Fruit fly (Drosophila melanogaster) whole organism: ENCODE results near the gene to.

Experiments used
- CG8478 ChIP-seq: fragments of >200 bp; optimal IDR thresholded peaks from 2 replicates; lab custom pipeline; 2018; ENCODE audit warnings: inconsistent platforms
- Dll ChIP-seq: fragments of >200 bp; optimal IDR thresholded peaks from 2 replicates; lab custom pipeline; 2017
- EcR ChIP-seq, 2 experiments: fragments of >200 bp; optimal IDR thresholded peaks; 2 replicates each; lab custom pipeline; 2017; ENCODE audit warnings: missing biosample characterization in 2 of 2, missing genetic modification characterization in 2 of 2, missing genetic modification reagents in 2 of 2
- pan ChIP-seq: fragments of >200 bp; optimal IDR thresholded peaks from 2 replicates; lab custom pipeline; 2017
- psq ChIP-seq: fragments of >200 bp; optimal IDR thresholded peaks from 2 replicates; lab custom pipeline; 2017
- usp ChIP-seq: fragments of >200 bp; optimal IDR thresholded peaks from 2 replicates; lab custom pipeline; 2017; ENCODE audit warnings: missing biosample characterization, missing genetic modification characterization, mixed read lengths

to gene

DNA sequence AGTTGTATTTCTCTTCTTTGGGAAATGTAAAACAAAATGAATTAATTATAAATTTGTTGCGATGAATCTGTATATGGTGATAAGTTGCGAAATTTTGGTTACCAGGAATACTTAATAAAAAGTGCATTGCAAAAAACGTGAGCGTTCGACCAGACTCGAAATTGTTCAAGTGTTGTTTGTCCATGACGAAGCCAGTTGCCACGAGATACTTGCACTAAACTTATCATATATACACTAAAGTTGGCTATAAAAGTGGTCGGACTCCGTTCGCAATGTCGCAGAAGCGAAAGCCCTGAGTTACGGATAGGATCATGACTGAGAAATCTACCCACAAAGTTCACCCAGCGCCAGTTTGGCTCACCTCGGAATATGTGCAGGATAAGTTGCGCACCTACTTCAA is 33.6 kb downstream of the to start, which contains the start of gene CG11878:
TSS of gene CG11878 (plus strand) at position 301 of the 400 bp plus-strand sequence.
- TF ChIP-seq EcR (GFP tag; optimal IDR thresholded peaks at IDR 0.05; lab: Kevin White, UChicago) (no peak), psq (lab: Kevin White, UChicago) (no peak), Dll (lab: Kevin White, UChicago) (no peak), pan (lab: Kevin White, UChicago) (no peak), CG8478 (lab: Kevin White, UChicago) (no peak), usp (GFP tag; lab: Kevin White, UChicago) (no peak)

DNA sequence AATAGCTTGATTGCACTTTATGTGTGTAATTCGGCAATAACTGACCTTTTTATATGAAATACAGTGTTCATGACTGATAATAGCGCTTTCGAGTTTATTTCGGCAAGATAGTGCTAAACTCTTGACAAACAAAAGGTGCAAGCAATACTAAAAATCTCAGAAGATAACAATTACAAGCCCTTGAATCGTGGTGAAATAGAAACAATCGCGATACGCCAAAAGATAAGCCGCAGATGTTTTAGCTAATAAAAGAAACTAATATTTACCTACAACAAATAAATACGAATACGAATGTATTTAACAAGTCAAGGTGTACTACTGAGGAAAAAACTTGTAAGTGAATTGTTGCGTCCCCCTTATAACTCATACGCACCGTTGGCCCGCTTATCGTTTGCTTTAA is 35.3 kb downstream of the to start:
- TF ChIP-seq CG8478 (lab: Kevin White, UChicago), result no peak
- no peak for TF ChIP-seq usp (GFP tag; lab: Kevin White, UChicago)
- no peak for TF ChIP-seq pan (lab: Kevin White, UChicago)
- no peak for TF ChIP-seq EcR (GFP tag; optimal IDR thresholded peaks at IDR 0.05; lab: Kevin White, UChicago)
- TF ChIP-seq Dll (lab: Kevin White, UChicago), result no peak
- no peak for TF ChIP-seq psq (lab: Kevin White, UChicago)

DNA sequence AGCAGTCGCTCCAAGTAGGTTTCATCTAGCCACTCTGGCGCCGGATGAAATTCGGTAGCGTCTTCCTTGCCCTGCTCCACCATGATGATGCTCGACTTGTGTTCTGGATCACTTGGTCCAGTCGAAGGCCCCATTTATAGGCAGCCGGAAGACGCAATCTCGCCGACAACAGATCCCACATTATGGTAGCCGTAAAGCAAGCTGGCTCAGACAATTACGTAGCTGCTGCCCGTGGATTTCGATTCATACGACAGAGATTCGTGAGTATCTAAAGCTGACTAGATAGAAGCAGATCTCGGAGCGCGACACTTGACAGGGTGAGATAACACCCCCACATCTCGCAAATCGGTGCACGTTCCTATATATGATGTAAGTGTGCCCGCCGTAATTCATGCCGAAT is 37.1 kb downstream of the to start, which contains the start of gene CG10513:
TSS of gene CG10513 (minus strand) at position 101 of the 400 bp plus-strand sequence.
- TF ChIP-seq pan (lab: Kevin White, UChicago) (no peak), CG8478 (lab: Kevin White, UChicago) (no peak), usp (GFP tag; lab: Kevin White, UChicago) (no peak), Dll (lab: Kevin White, UChicago) (no peak), psq (lab: Kevin White, UChicago) (no peak), EcR (GFP tag; optimal IDR thresholded peaks at IDR 0.05; lab: Kevin White, UChicago) (no peak)

DNA sequence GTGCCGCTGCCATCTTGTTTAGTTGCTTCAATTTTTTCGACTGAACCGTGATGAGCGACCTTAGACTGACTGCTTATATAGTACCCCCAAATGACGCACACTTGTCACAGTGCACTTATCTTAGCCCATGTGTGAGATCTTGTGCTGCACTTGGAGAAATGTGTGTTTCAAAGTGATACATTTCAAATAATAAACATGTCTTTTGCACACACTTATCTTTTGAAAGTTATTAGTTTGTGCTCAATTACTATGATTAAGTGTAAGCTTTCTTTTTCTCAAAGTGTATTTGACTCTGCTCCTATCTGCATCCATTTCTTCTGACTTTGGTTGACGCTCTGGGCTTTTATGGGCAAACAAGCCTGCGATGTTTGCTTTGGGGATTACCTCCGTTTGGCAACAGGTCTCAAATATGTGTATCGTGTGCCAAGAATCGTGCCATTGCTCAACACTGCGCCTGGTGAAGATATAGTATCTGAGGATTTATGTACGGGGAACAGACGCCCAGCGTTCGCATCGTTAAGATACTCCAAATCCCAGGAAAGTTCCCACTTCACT is 39.9 kb downstream of the to start, which contains the start of gene CG10514:
TSS of gene CG10514 (minus strand) at position 51 of the 555 bp plus-strand sequence.
- no peak for TF ChIP-seq EcR (GFP tag; optimal IDR thresholded peaks at IDR 0.05; lab: Kevin White, UChicago)
- TF ChIP-seq usp (GFP tag; lab: Kevin White, UChicago), result no peak
- TF ChIP-seq Dll (lab: Kevin White, UChicago), result no peak
- TF ChIP-seq pan (lab: Kevin White, UChicago), result no peak
- no peak for TF ChIP-seq psq (lab: Kevin White, UChicago)
- TF ChIP-seq CG8478 (lab: Kevin White, UChicago), result no peak

DNA sequence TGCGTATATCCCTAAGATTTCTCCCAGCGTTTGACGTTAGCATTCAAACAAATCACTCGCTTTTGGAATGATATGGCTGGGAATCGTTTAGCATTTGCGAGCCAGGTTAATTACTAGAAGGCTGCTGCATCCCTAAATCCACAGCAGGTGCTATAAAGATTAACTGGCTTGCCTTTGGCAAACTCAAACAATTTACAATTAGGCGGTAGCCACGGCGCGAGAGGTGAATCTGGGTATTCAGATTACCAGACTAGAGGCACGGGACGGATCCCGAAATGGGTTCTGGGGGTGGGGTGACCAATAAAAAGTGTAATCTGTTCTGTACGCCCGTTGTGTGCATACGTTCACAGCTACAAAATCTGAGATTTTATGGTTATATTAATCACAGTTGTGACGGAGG is 41.2 kb downstream of the to start, which contains the start of gene CG11892:
TSS of gene CG11892 (plus strand) at position 384 of the 400 bp plus-strand sequence.
- TF ChIP-seq psq (lab: Kevin White, UChicago) (no peak), Dll (lab: Kevin White, UChicago) (no peak), pan (lab: Kevin White, UChicago) (no peak), CG8478 (lab: Kevin White, UChicago) (no peak), EcR (GFP tag; optimal IDR thresholded peaks at IDR 0.05; lab: Kevin White, UChicago) (no peak), usp (GFP tag; lab: Kevin White, UChicago) (no peak)

DNA sequence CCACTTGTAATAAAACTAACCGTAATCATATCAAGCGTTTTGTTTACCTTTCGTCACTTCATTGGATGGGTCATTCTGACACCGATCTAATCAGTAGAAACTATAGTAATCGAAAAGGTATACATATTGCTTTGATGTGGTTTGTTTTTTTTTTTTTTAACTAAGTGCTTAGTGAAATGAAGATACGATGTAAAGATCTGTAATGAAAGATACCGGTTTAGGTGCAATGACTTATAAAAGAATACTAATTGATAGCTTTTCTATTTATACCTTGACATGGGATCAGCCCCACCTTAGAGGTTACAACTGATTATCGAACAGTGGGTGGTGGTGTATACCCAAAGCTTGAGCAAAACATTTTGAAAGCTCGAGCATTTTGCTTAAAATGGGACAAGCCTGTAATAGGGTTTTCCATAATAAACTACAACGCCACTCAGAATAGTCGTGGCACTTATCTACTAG is 43.3 kb downstream of the to start, which contains the start of gene CG31300:
TSS of gene CG31300 (plus strand) at position 412 of the 462 bp plus-strand sequence.
- no peak for TF ChIP-seq usp (GFP tag; lab: Kevin White, UChicago)
- no peak for TF ChIP-seq EcR (GFP tag; optimal IDR thresholded peaks at IDR 0.05; lab: Kevin White, UChicago)
- no peak for TF ChIP-seq CG8478 (lab: Kevin White, UChicago)
- TF ChIP-seq Dll (lab: Kevin White, UChicago), result no peak
- no peak for TF ChIP-seq psq (lab: Kevin White, UChicago)
- TF ChIP-seq pan (lab: Kevin White, UChicago), result no peak

DNA sequence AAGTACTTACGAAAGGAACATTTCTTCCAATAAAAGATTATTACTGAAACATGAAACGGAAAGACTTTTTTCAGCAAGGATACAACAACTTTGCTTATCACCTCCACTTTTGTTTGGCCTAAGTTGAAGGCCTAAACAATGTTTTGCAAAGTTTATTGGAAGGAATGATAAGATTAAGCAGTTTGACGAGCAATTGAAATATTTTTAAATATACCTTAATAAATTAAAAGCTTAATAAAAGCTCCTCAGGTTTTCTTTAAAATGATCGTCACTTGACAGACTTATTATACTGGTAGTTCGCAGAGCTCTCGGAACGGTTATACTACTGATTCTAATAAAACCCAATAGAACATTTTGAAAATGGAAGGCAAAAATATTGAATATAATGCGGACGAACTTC is 45.2 kb downstream of the to start, which contains the start of gene CG31104:
TSS of gene CG31104 (plus strand) at position 301 of the 400 bp plus-strand sequence.
- TF ChIP-seq Dll (lab: Kevin White, UChicago), result no peak
- TF ChIP-seq pan (lab: Kevin White, UChicago), result no peak
- no peak for TF ChIP-seq CG8478 (lab: Kevin White, UChicago)

DNA sequence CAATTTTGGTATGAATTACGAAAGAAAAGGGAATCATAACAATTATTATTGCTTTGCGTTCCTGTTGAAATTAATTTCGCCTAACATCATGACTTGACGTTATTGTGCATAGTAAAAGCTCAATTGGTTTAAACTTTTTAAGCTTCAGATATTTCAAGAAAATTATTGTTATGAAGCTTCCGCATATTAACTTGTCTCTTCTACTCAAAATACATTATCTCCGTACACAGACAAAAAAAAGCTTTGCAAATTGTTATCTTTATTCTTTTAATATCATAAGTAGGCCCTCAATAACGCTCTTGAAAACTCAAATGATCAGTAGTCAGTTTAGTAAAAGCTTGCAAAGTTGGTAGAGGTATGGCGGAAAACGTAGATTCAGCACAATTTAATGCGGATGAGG is 47.1 kb downstream of the to start, which contains the start of gene CG13658:
TSS of gene CG13658 (plus strand) at position 347 of the 400 bp plus-strand sequence.
- no peak for TF ChIP-seq psq (lab: Kevin White, UChicago)
- TF ChIP-seq Dll (lab: Kevin White, UChicago), result no peak
- no peak for TF ChIP-seq CG8478 (lab: Kevin White, UChicago)
- no peak for TF ChIP-seq EcR (GFP tag; optimal IDR thresholded peaks at IDR 0.05; lab: Kevin White, UChicago)

DNA sequence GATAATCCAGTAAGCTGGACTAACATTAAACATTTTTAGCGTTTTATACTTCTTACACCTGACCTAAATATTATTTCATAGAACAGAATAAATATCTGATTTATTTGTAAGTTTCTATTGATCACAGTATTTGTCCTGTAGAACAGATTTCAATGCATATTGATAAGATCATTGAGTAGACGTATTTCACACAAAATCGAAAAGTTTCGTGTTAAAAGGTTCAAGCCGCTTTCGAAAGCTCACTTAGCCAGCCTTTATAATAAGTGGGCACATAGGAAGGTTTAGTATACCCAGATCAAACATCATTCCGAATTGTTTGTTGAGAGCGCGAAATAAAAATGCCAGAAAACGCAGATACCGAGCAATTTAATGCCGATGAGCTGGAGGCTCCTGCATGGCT is 49.6 kb downstream of the to start, which contains the start of gene CG11893:
TSS of gene CG11893 (plus strand) at position 301 of the 400 bp plus-strand sequence.
- TF ChIP-seq EcR (GFP tag; optimal IDR thresholded peaks at IDR 0.05; lab: Kevin White, UChicago) (no peak), usp (GFP tag; lab: Kevin White, UChicago) (no peak), CG8478 (lab: Kevin White, UChicago) (no peak), pan (lab: Kevin White, UChicago) (no peak), psq (lab: Kevin White, UChicago) (no peak), Dll (lab: Kevin White, UChicago) (no peak)
